Fruit fly (Drosophila melanogaster) whole organism, pupa: ENCODE results near the gene aux.

Experiments used
- CG10348 ChIP-seq: fragments of 200-800 bp; sonication (Bioruptor generic); IDR thresholded peaks from 2 replicates; pipeline ENCODE4 v1.3.6; 2022; ENCODE audit warnings: missing biosample characterization, missing genetic modification characterization
- CG12605 ChIP-seq: fragments of 200-800 bp; sonication (Bioruptor generic); IDR thresholded peaks from 2 replicates; pipeline ENCODE4 v1.3.6; 2022; ENCODE audit warnings: missing biosample characterization, missing genetic modification characterization
- CG13204 ChIP-seq: fragments of 200-800 bp; sonication (Bioruptor generic); optimal IDR thresholded peaks from 2 replicates; lab custom pipeline; 2018; ENCODE audit warnings: missing biosample characterization, mild to moderate bottlenecking, missing genetic modification characterization, moderate library complexity
- CG14655 ChIP-seq: fragments of 200-800 bp; sonication (Bioruptor generic); optimal IDR thresholded peaks from 3 replicates; lab custom pipeline; 2017; ENCODE audit warnings: mild to moderate bottlenecking, missing biosample characterization, missing genetic modification reagents, missing genetic modification characterization
- CG15710 ChIP-seq: fragments of 200-800 bp; sonication (Bioruptor generic); optimal IDR thresholded peaks from 2 replicates; lab custom pipeline; 2018; ENCODE audit warnings: missing biosample characterization, mild to moderate bottlenecking, missing genetic modification characterization, moderate library complexity
- CG17806 ChIP-seq: fragments of 200-800 bp; sonication (Bioruptor generic); optimal IDR thresholded peaks from 2 replicates; lab custom pipeline; 2018; ENCODE audit warnings: missing biosample characterization, mild to moderate bottlenecking, missing genetic modification characterization, moderate library complexity
- CG32121 ChIP-seq: fragments of 200-800 bp; sonication (Bioruptor generic); IDR thresholded peaks from 2 replicates; pipeline ENCODE4 v1.3.6; 2022; ENCODE audit warnings: missing biosample characterization, missing genetic modification characterization
- CG34367 ChIP-seq: fragments of 200-800 bp; sonication (Bioruptor generic); optimal IDR thresholded peaks from 2 replicates; lab custom pipeline; 2018; ENCODE audit warnings: missing biosample characterization, mild to moderate bottlenecking, missing genetic modification characterization
- CG4496 ChIP-seq: fragments of 200-800 bp; sonication (Bioruptor generic); IDR thresholded peaks from 3 replicates; pipeline ENCODE4 v1.3.6; 2022; ENCODE audit warnings: missing biosample characterization, missing genetic modification characterization
- CG8159 ChIP-seq: fragments of 200-800 bp; sonication (Bioruptor generic); optimal IDR thresholded peaks from 3 replicates; lab custom pipeline; 2018; ENCODE audit warnings: missing biosample characterization, mild to moderate bottlenecking, missing genetic modification characterization, moderate library complexity
- CG8301 ChIP-seq: fragments of 200-800 bp; sonication (Bioruptor generic); optimal IDR thresholded peaks from 2 replicates; lab custom pipeline; 2018; ENCODE audit warnings: missing biosample characterization, mild to moderate bottlenecking, missing genetic modification characterization
- CG9948 ChIP-seq: fragments of 200-800 bp; sonication (Bioruptor generic); optimal IDR thresholded peaks from 2 replicates; lab custom pipeline; 2018; ENCODE audit warnings: missing biosample characterization, mild to moderate bottlenecking, missing genetic modification characterization, moderate library complexity
- D1 ChIP-seq: fragments of 200-800 bp; sonication (Bioruptor generic); optimal IDR thresholded peaks from 2 replicates; lab custom pipeline; 2018; ENCODE audit warnings: missing biosample characterization, mild to moderate bottlenecking, missing genetic modification characterization, moderate library complexity
- EcR ChIP-seq: fragments of 200-800 bp; sonication (Bioruptor generic); optimal IDR thresholded peaks from 3 replicates; lab custom pipeline; 2019; ENCODE audit warnings: missing biosample characterization, missing genetic modification characterization, mild to moderate bottlenecking, moderate library complexity, missing genetic modification reagents
- Ets98B ChIP-seq: fragments of 200-800 bp; sonication (Bioruptor generic); IDR thresholded peaks from 2 replicates; pipeline ENCODE4 v1.3.6; 2022; ENCODE audit warnings: missing biosample characterization, missing genetic modification characterization
- Pif1A ChIP-seq: fragments of 200-800 bp; sonication (Bioruptor generic); optimal IDR thresholded peaks from 3 replicates; lab custom pipeline; 2016; ENCODE audit warnings: missing biosample characterization, missing genetic modification characterization
- Pif1B ChIP-seq: fragments of 200-800 bp; sonication (Bioruptor generic); optimal IDR thresholded peaks from 3 replicates; lab custom pipeline; 2016; ENCODE audit warnings: missing biosample characterization, missing genetic modification characterization
- Snoo ChIP-seq: fragments of 200-800 bp; sonication (Bioruptor generic); optimal IDR thresholded peaks from 3 replicates; lab custom pipeline; 2017; ENCODE audit warnings: missing biosample characterization, mild to moderate bottlenecking, missing genetic modification characterization, inconsistent platforms
- fd96Ca ChIP-seq: fragments of 200-800 bp; sonication (Bioruptor generic); IDR thresholded peaks from 3 replicates; pipeline ENCODE4 v1.3.6; 2022; ENCODE audit warnings: missing biosample characterization, missing genetic modification characterization
- gl ChIP-seq: fragments of 200-800 bp; sonication (Bioruptor generic); optimal IDR thresholded peaks from 2 replicates; lab custom pipeline; 2018; ENCODE audit warnings: missing biosample characterization, mild to moderate bottlenecking, missing genetic modification characterization
- rn ChIP-seq: fragments of 200-800 bp; sonication (Bioruptor generic); IDR thresholded peaks from 2 replicates; pipeline ENCODE4 v1.3.6; 2022; ENCODE audit warnings: missing biosample characterization, missing genetic modification characterization

aux gene

dm6 chr3R:4214601-4215000, 3.0 kb downstream of the aux start:
- TF ChIP-seq EcR (GFP tag; lab: Kevin White, UChicago), result peak; percentile 54
- no peak for TF ChIP-seq CG4496 (GFP tag; lab: Robert Waterston, UW)
- peak; percentile 48 for TF ChIP-seq gl (tag; lab: Kevin White, UChicago)

- TF ChIP-seq CG10348 (GFP tag; lab: Robert Waterston, UW), result no peak
- TF ChIP-seq CG9948 (tag; lab: Kevin White, UChicago), result peak; percentile 19
- peak; percentile 51; the same call in 2 of the 3 replicates for TF ChIP-seq CG4496 (GFP tag; lab: Robert Waterston, UW)
- peak; percentile 35 for TF ChIP-seq CG17806
- no peak for TF ChIP-seq CG8301 (tag; lab: Kevin White, UChicago)
- peak; percentile 36; the same call in 1 of the 2 replicates for TF ChIP-seq rn (GFP tag; lab: Robert Waterston, UW)
- TF ChIP-seq Pif1A, result peak; percentile 78
- TF ChIP-seq EcR (GFP tag; lab: Kevin White, UChicago), result no peak
- TF ChIP-seq fd96Ca (GFP tag; lab: Robert Waterston, UW), result peak; percentile 83
- no peak for TF ChIP-seq CG12605 (GFP tag; lab: Robert Waterston, UW)
- peak; percentile 46 for TF ChIP-seq CG15710 (tag; lab: Kevin White, UChicago)
- no peak for TF ChIP-seq gl (tag; lab: Kevin White, UChicago)
- TF ChIP-seq CG32121 (GFP tag; lab: Robert Waterston, UW), result peak; percentile 81; the same call in 1 of the 2 replicates
- TF ChIP-seq CG34367, result no peak
- no peak for TF ChIP-seq D1 (tag; lab: Kevin White, UChicago)
- peak; percentile 65 for TF ChIP-seq Ets98B (GFP tag; lab: Robert Waterston, UW)
- TF ChIP-seq CG14655 (GFP tag; lab: Kevin White, UChicago), result no peak
- peak; percentile 24 for TF ChIP-seq CG13204
- TF ChIP-seq Pif1B (GFP tag; lab: Kevin White, UChicago), result peak; percentile 56
- peak; percentile 33 for TF ChIP-seq CG8159 (tag; lab: Kevin White, UChicago)
- TF ChIP-seq Snoo (tag; lab: Kevin White, UChicago), result peak; percentile 63
These were observed 3.8 kb downstream of the aux start, which contains the start of gene CG14636 for dm6 chr3R:4215264-4215993. Gene CG14636 (minus strand): TSS chr3R:4215314.

- no peak for TF ChIP-seq Pif1A
- TF ChIP-seq CG8159 (tag; lab: Kevin White, UChicago), result no peak
- TF ChIP-seq CG32121 (GFP tag; lab: Robert Waterston, UW), result no peak
- no peak for TF ChIP-seq Snoo (tag; lab: Kevin White, UChicago)
- TF ChIP-seq CG34367, result no peak
- TF ChIP-seq CG10348 (GFP tag; lab: Robert Waterston, UW), result no peak
- no peak for TF ChIP-seq fd96Ca (GFP tag; lab: Robert Waterston, UW)
- no peak for TF ChIP-seq EcR (GFP tag; lab: Kevin White, UChicago)
- TF ChIP-seq D1 (tag; lab: Kevin White, UChicago), result no peak
- no peak for TF ChIP-seq CG14655 (GFP tag; lab: Kevin White, UChicago)
- TF ChIP-seq Ets98B (GFP tag; lab: Robert Waterston, UW), result no peak
- TF ChIP-seq CG13204, result no peak
These were observed 8.4 kb downstream of the aux start, which contains the start of gene CG31516 for dm6 chr3R:4220030-4220429. Gene CG31516 (minus strand): TSS chr3R:4220130.

DNA sequence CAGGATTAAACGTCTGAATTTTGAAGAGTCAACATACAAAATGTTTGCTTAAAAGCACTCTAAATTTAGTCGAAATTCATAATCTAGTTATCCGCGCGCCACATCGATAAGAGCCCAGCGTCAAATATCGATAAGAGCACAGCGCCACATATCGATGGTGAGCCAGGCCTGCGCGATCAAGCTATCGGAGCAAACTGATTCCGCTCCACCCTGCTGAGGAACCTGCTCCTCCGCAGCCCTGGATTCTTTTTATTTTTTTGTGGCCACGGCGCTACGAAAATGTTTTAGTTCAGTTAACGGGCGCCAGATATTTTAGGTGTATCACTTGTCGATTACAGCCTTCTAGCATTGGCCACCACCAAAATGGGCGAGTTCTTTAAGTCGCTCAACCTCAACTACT, 9.2 kb downstream of the aux start:
- TF ChIP-seq CG32121 (GFP tag; lab: Robert Waterston, UW) (peak; percentile 9; the same call in 1 of the 2 replicates), Snoo (tag; lab: Kevin White, UChicago) (no peak), Ets98B (GFP tag; lab: Robert Waterston, UW) (peak; percentile 16; the same call in 1 of the 2 replicates), CG12605 (GFP tag; lab: Robert Waterston, UW) (0 out of 2 replicates have a peak, but pooled peaks have one; percentile 9), fd96Ca (GFP tag; lab: Robert Waterston, UW) (0 out of 3 replicates have a peak, but pooled peaks have one; percentile 31)
- TF ChIP-seq, all 21 proteins: peak for 4

DNA sequence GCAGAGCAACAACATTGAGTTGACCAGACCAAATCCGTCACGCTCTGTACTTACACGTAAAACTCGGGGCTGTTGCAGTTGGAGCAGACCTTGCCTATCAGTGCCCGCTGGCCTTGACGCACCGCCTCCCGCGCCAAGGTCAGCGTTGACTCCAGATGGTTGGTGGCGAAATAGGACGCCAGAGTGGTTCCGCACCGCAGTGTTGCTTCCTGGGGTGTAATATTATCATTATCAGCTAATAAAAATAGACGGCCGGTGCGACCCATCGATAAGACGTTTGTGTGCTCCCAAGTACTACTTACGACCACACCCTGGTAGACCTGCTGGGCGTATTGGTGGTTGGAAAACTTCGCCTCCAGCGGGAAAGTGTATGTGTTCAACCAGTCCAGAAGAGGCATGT, 16.8 kb downstream of the aux start:
- TF ChIP-seq CG13204 (peak; percentile 61), CG15710 (tag; lab: Kevin White, UChicago) (no peak)

DNA sequence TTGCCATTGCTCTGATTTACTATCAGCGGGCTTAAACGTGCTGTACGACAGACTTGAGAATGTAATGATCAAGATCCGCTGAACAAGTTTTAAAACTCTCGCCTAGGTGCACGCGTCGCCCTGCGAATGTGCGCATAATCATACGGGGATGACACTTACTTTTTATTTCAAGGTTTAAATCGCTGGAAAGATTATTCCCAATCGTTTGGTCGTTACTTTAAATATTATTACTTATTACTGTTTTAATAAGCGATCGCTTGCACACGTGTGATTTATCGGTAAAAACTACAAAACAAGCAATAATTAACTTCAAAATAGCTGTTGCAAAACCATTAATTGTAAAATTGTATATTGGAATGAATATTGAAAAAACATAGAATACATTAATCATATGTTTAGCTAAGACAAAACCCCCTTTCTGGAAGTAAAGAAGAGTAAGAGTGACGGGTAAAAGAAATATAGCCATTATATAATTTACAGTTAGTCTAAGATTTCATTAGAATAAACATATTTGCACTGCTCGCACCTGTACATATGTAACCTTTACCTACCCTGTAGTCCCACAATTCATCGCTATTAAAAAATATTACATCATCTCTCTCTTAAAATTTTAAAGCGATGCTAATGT, 17.7 kb downstream of the aux start, which contains the start of gene DhpD:
TSS of gene DhpD (minus strand) at position 102 of the 628 bp plus-strand sequence.
- TF ChIP-seq rn (GFP tag; lab: Robert Waterston, UW) (no peak), CG15710 (tag; lab: Kevin White, UChicago) (peak; percentile 80), CG17806 (peak; percentile 79), CG10348 (GFP tag; lab: Robert Waterston, UW) (no peak), CG8301 (tag; lab: Kevin White, UChicago) (no peak), EcR (GFP tag; lab: Kevin White, UChicago) (no peak), CG14655 (GFP tag; lab: Kevin White, UChicago) (no peak), CG13204 (peak; percentile 2), Pif1A (no peak), Ets98B (GFP tag; lab: Robert Waterston, UW) (peak; percentile 79), D1 (tag; lab: Kevin White, UChicago) (peak; percentile 59), gl (tag; lab: Kevin White, UChicago) (peak; percentile 35), CG9948 (tag; lab: Kevin White, UChicago) (peak; percentile 55), CG34367 (peak; percentile 50), CG8159 (tag; lab: Kevin White, UChicago) (peak; percentile 76), fd96Ca (GFP tag; lab: Robert Waterston, UW) (no peak; the same call in 2 of the 3 replicates), CG12605 (GFP tag; lab: Robert Waterston, UW) (peak; percentile 63), CG4496 (GFP tag; lab: Robert Waterston, UW) (peak; percentile 87), Pif1B (GFP tag; lab: Kevin White, UChicago) (peak; percentile 73), CG32121 (GFP tag; lab: Robert Waterston, UW) (peak; percentile 77), Snoo (tag; lab: Kevin White, UChicago) (peak; percentile 80)
